Fruit fly (Drosophila melanogaster): ENCODE data around the gene CG7168.

The CG7168 gene

DNA sequence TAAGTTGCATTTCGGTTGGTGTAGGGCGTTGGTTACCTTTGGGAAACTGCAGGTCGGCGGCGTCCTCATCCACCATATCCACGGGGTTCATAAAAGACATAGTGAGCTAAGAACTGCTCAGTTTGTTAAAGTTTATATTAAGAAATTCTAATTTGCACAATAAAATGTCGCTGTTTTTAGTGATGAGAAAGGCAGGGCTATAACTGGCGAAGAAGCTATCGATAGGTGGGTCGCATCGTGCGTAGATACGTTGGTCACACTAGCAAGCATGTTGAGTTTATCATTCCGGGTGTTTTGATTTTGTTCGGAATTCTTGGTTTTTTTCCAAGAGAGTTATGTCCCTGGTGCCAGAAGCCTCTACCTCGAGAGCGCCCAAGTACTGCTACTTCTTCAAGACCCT lies 29.4 kb upstream of the CG7168 start, which contains the start of the genes Ada2a, Polr2D, Tgs1 and moi (continued):
- TF ChIP-seq Fer2 (tag; optimal IDR thresholded peaks at IDR 0.05) (no peak), CG15514 (GFP tag; optimal IDR thresholded peaks at IDR 0.05) (peak; percentile 48), Chrac-16 (GFP tag; optimal IDR thresholded peaks at IDR 0.05) (no peak), bab2 (GFP tag; optimal IDR thresholded peaks at IDR 0.05) (no peak), Xbp1 (GFP tag; optimal IDR thresholded peaks at IDR 0.05) (no peak), CG9215 (GFP tag; IDR thresholded peaks at IDR 0.05) (no peak), sqz (GFP tag; optimal IDR thresholded peaks at IDR 0.05) (no peak), Myb (GFP tag; optimal IDR thresholded peaks at IDR 0.05) (peak; percentile 35), CG6272 (GFP tag; IDR thresholded peaks at IDR 0.05) (no peak), CG30020 (tag; optimal IDR thresholded peaks at IDR 0.05) (no peak), CG10366 (GFP tag; IDR thresholded peaks at IDR 0.05) (no peak), bcd (GFP tag; optimal IDR thresholded peaks at IDR 0.05) (no peak), tio (GFP tag; optimal IDR thresholded peaks at IDR 0.05) (no peak), Tbp (GFP tag; optimal IDR thresholded peaks at IDR 0.05) (no peak), CG11560 (tag; IDR thresholded peaks at IDR 0.05) (no peak), trem (tag; optimal IDR thresholded peaks at IDR 0.05) (peak; percentile 70), vvl (GFP tag; IDR thresholded peaks at IDR 0.05) (no peak), schlank (tag; optimal IDR thresholded peaks at IDR 0.05) (no peak), Lhr (GFP tag; optimal IDR thresholded peaks at IDR 0.05) (no peak), Scr (GFP tag; IDR thresholded peaks at IDR 0.05; ENCODE audit: partially characterized antibody) (peak; percentile 79), fd3F (GFP tag; optimal IDR thresholded peaks at IDR 0.05) (no peak), HLH4C (GFP tag; IDR thresholded peaks at IDR 0.05; ENCODE audit: partially characterized antibody) (peak; percentile 66; the same call in 2 of the 3 replicates), CG33557 (GFP tag; optimal IDR thresholded peaks at IDR 0.05) (no peak), grau (tag; optimal IDR thresholded peaks at IDR 0.05) (no peak), CG4360 (GFP tag; IDR thresholded peaks at IDR 0.05) (no peak), ATbp (GFP tag; optimal IDR thresholded peaks at IDR 0.05) (no peak), repo (GFP tag; optimal IDR thresholded peaks at IDR 0.05) (no peak), CG7786 (GFP tag; optimal IDR thresholded peaks at IDR 0.05) (no peak), fu2 (GFP tag; optimal IDR thresholded peaks at IDR 0.05) (no peak), esg (GFP tag; conservative IDR thresholded peaks at IDR 0.05) (no peak), ken (GFP tag; IDR thresholded peaks at IDR 0.05) (no peak), ems (GFP tag; optimal IDR thresholded peaks at IDR 0.05) (no peak), Hmr (GFP tag; optimal IDR thresholded peaks at IDR 0.05) (no peak), dati (GFP tag; IDR thresholded peaks at IDR 0.05) (no peak), Xrp1 (GFP tag; IDR thresholded peaks at IDR 0.05) (no peak), CG31388 (GFP tag; optimal IDR thresholded peaks at IDR 0.05) (no peak), hkb (optimal IDR thresholded peaks at IDR 0.05) (peak; percentile 47), hkb (GFP tag; IDR thresholded peaks at IDR 0.05) (no peak), Neu2 (GFP tag; optimal IDR thresholded peaks at IDR 0.05; ENCODE audit: borderline replicate concordance) (no peak), CG9797 (GFP tag; optimal IDR thresholded peaks at IDR 0.05) (peak; percentile 78), Hand (GFP tag; optimal IDR thresholded peaks at IDR 0.05) (no peak), Opbp (GFP tag; IDR thresholded peaks at IDR 0.05; ENCODE audit: partially characterized antibody) (peak; percentile 87), CG1603 (tag; optimal IDR thresholded peaks at IDR 0.05) (no peak), CG17568 (GFP tag; optimal IDR thresholded peaks at IDR 0.05) (no peak), CG9437 (GFP tag; optimal IDR thresholded peaks at IDR 0.05) (no peak), CG7963 (GFP tag; IDR thresholded peaks at IDR 0.05; ENCODE audit: partially characterized antibody) (peak; percentile 46; the same call in 2 of the 3 replicates), croc (GFP tag; conservative IDR thresholded peaks at IDR 0.05) (no peak), CG6813 (GFP tag; optimal IDR thresholded peaks at IDR 0.05) (no peak), btn (GFP tag; optimal IDR thresholded peaks at IDR 0.05) (no peak), CG12104 (GFP tag; optimal IDR thresholded peaks at IDR 0.05) (no peak), CG15696 (tag; optimal IDR thresholded peaks at IDR 0.05) (no peak), NC2β (GFP tag; optimal IDR thresholded peaks at IDR 0.05) (no peak)

All from whole organism, embryonic.